Worm (Caenorhabditis elegans) whole organism, mixed stage, embryonic: ENCODE measurements around the gene ZK930.2.

Experiments
- M03D4.4 ChIP-seq: sonication (generic microtip); optimal IDR thresholded peaks from 2 replicates; lab custom pipeline; 2017; ENCODE audit warnings: mild to moderate bottlenecking, missing genetic modification characterization, missing compliant biosample characterization
- bed-3 ChIP-seq: fragments of 200-800 bp; sonication (Bioruptor generic); optimal IDR thresholded peaks from 3 replicates; lab custom pipeline; 2018; ENCODE audit warnings: mild to moderate bottlenecking, missing genetic modification characterization, moderate library complexity, missing compliant biosample characterization
- blmp-1 ChIP-seq: fragments of 150-350 bp; optimal IDR thresholded peaks from 2 replicates; lab custom pipeline; 2014; ENCODE audit warnings: missing biosample characterization, missing genetic modification characterization
- ceh-39 ChIP-seq: fragments of 150-350 bp; optimal IDR thresholded peaks from 2 replicates; lab custom pipeline; 2014; ENCODE audit warnings: missing biosample characterization, missing genetic modification characterization
- ceh-43 ChIP-seq: fragments of 200-800 bp; sonication (Bioruptor generic); optimal IDR thresholded peaks from 2 replicates; lab custom pipeline; 2018; ENCODE audit warnings: mild to moderate bottlenecking, missing genetic modification characterization, moderate library complexity, missing compliant biosample characterization
- ceh-83 ChIP-seq: fragments of 200-800 bp; sonication (Bioruptor generic); optimal IDR thresholded peaks from 2 replicates; lab custom pipeline; 2018; ENCODE audit warnings: mild to moderate bottlenecking, missing genetic modification characterization, missing compliant biosample characterization
- cnd-1 ChIP-seq: fragments of 200-800 bp; sonication (Bioruptor generic); optimal IDR thresholded peaks from 2 replicates; lab custom pipeline; 2018; ENCODE audit warnings: mild to moderate bottlenecking, missing genetic modification characterization, missing compliant biosample characterization
- drap-1 ChIP-seq: fragments of 200-800 bp; sonication (Bioruptor generic); optimal IDR thresholded peaks from 3 replicates; lab custom pipeline; 2018; ENCODE audit warnings: mild to moderate bottlenecking, missing genetic modification characterization, missing compliant biosample characterization
- elt-1 ChIP-seq: sonication (generic microtip); optimal IDR thresholded peaks from 2 replicates; lab custom pipeline; 2017; ENCODE audit warnings: missing genetic modification characterization, mild to moderate bottlenecking, missing compliant biosample characterization, antibody characterized with exemption, moderate library complexity, borderline replicate concordance; ENCODE audit not compliant: insufficient read depth
- elt-3 ChIP-seq: fragments of 150-350 bp; optimal IDR thresholded peaks from 2 replicates; lab custom pipeline; 2014; ENCODE audit warnings: missing biosample characterization, missing genetic modification characterization
- flh-1 ChIP-seq: fragments of 200-800 bp; sonication (Bioruptor generic); optimal IDR thresholded peaks from 2 replicates; lab custom pipeline; 2018; ENCODE audit warnings: mild to moderate bottlenecking, missing genetic modification characterization, moderate library complexity, missing compliant biosample characterization
- ham-2 ChIP-seq: fragments of 200-800 bp; sonication (Bioruptor generic); optimal IDR thresholded peaks from 2 replicates; lab custom pipeline; 2018; ENCODE audit warnings: mild to moderate bottlenecking, missing genetic modification characterization, missing compliant biosample characterization
- hlh-1 ChIP-seq: fragments of 150-350 bp; optimal IDR thresholded peaks from 2 replicates; lab custom pipeline; 2014; ENCODE audit warnings: missing biosample characterization, missing genetic modification reagents, missing genetic modification characterization
- lin-13 ChIP-seq: fragments of 150-350 bp; optimal IDR thresholded peaks from 2 replicates; lab custom pipeline; 2014; ENCODE audit warnings: missing biosample characterization, missing genetic modification characterization
- lin-32 ChIP-seq: fragments of 200-800 bp; sonication (Bioruptor generic); optimal IDR thresholded peaks from 2 replicates; lab custom pipeline; 2018; ENCODE audit warnings: mild to moderate bottlenecking, missing genetic modification characterization, missing compliant biosample characterization
- lsy-2 ChIP-seq: fragments of 150-350 bp; optimal IDR thresholded peaks from 2 replicates; lab custom pipeline; 2014; ENCODE audit warnings: missing biosample characterization, missing genetic modification characterization
- mab-5 ChIP-seq: fragments of 150-350 bp; optimal IDR thresholded peaks from 2 replicates; lab custom pipeline; 2014; ENCODE audit warnings: missing biosample characterization, missing genetic modification characterization
- mep-1 ChIP-seq: fragments of 150-350 bp; optimal IDR thresholded peaks from 2 replicates; lab custom pipeline; 2017; ENCODE audit warnings: missing biosample characterization, missing genetic modification reagents, missing genetic modification characterization, inconsistent platforms
- mls-2 ChIP-seq: sonication (generic microtip); optimal IDR thresholded peaks from 2 replicates; lab custom pipeline; 2016; ENCODE audit warnings: mild to moderate bottlenecking, missing genetic modification characterization, moderate library complexity, missing compliant biosample characterization
- nhr-12 ChIP-seq: fragments of 150-350 bp; optimal IDR thresholded peaks from 2 replicates; lab custom pipeline; 2014; ENCODE audit warnings: missing biosample characterization, missing genetic modification characterization
- nhr-2 ChIP-seq: fragments of 150-350 bp; optimal IDR thresholded peaks from 2 replicates; lab custom pipeline; 2014; ENCODE audit warnings: missing biosample characterization, missing genetic modification characterization
- nhr-237 ChIP-seq: fragments of 150-350 bp; optimal IDR thresholded peaks from 2 replicates; lab custom pipeline; 2014; ENCODE audit warnings: missing biosample characterization, missing genetic modification characterization
- nhr-28 ChIP-seq: fragments of 150-350 bp; optimal IDR thresholded peaks from 2 replicates; lab custom pipeline; 2014; ENCODE audit warnings: missing biosample characterization, missing genetic modification characterization
- nhr-76 ChIP-seq: sonication (generic microtip); optimal IDR thresholded peaks from 2 replicates; lab custom pipeline; 2017; ENCODE audit warnings: missing biosample characterization, missing genetic modification characterization
- pha-4 ChIP-seq: fragments of 150-350 bp; optimal IDR thresholded peaks from 2 replicates; lab custom pipeline; 2018; ENCODE audit warnings: missing biosample characterization, missing genetic modification reagents, missing genetic modification characterization
- sem-2 ChIP-seq: fragments of 200-800 bp; sonication (Bioruptor generic); optimal IDR thresholded peaks from 2 replicates; lab custom pipeline; 2018; ENCODE audit warnings: mild to moderate bottlenecking, missing genetic modification characterization, missing compliant biosample characterization
- snpc-4 ChIP-seq: fragments of 150-350 bp; optimal IDR thresholded peaks from 2 replicates; lab custom pipeline; 2014; ENCODE audit warnings: missing biosample characterization, missing genetic modification characterization
- sptf-1 ChIP-seq: sonication (generic microtip); optimal IDR thresholded peaks from 2 replicates; lab custom pipeline; 2017; ENCODE audit warnings: mild to moderate bottlenecking, missing genetic modification characterization, moderate library complexity, missing compliant biosample characterization
- tbx-8 ChIP-seq: fragments of 200-800 bp; sonication (Bioruptor generic); optimal IDR thresholded peaks from 2 replicates; lab custom pipeline; 2018; ENCODE audit warnings: mild to moderate bottlenecking, missing genetic modification characterization, moderate library complexity, missing compliant biosample characterization
- unc-120 ChIP-seq: sonication (generic microtip); optimal IDR thresholded peaks from 2 replicates; lab custom pipeline; 2017; ENCODE audit warnings: missing genetic modification characterization, missing compliant biosample characterization; ENCODE audit not compliant: poor library complexity, severe bottlenecking
- unc-39 ChIP-seq: fragments of 150-350 bp; optimal IDR thresholded peaks from 2 replicates; lab custom pipeline; 2014; ENCODE audit warnings: missing biosample characterization, missing genetic modification characterization
- unc-62 ChIP-seq: fragments of 150-350 bp; optimal IDR thresholded peaks from 2 replicates; lab custom pipeline; 2014; ENCODE audit warnings: missing biosample characterization, missing genetic modification reagents, missing genetic modification characterization
- zip-8 ChIP-seq: fragments of 150-350 bp; optimal IDR thresholded peaks from 2 replicates; lab custom pipeline; 2014; ENCODE audit warnings: missing biosample characterization, missing genetic modification characterization
- ztf-11 ChIP-seq: fragments of 150-350 bp; optimal IDR thresholded peaks from 2 replicates; lab custom pipeline; 2014; ENCODE audit warnings: missing biosample characterization, missing genetic modification characterization

ZK930.2 gene

DNA sequence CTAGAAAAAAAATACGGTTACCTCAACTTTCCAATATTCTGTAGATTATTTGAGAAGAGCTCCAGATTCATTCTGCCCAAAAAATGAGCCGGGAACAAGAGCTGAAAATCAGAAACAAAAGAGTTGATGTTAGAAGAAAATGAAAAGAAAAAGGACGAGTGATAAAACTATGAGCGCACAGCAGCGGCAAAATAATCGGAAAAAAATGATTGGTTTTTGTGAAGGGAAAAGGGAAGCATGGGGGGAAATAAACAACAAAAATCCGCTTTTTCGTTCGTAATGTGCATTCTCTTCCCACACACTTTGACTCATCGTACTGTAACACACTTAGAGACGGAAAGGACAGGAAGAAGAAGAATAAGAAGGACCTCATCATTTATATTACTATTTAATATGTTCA is at the start of gene ZK930.2:
Gene ZK930.2, minus strand, starts transcription at position 101 of the 400 bp plus-strand sequence.
- no peak for TF ChIP-seq flh-1
- no peak for TF ChIP-seq nhr-12 (tag; lab: Kevin White, UChicago)
- no peak for TF ChIP-seq drap-1
- TF ChIP-seq ztf-11 (tag; lab: Kevin White, UChicago), result no peak
- TF ChIP-seq ham-2 (GFP tag; lab: Kevin White, UChicago), result no peak
- TF ChIP-seq cnd-1 (tag; lab: Kevin White, UChicago), result no peak
- no peak for TF ChIP-seq blmp-1
- no peak for TF ChIP-seq lin-32 (GFP tag; lab: Kevin White, UChicago)
- no peak for TF ChIP-seq hlh-1 (tag; lab: Kevin White, UChicago)
- TF ChIP-seq lsy-2, result no peak
- TF ChIP-seq mep-1 (tag; lab: Kevin White, UChicago), result no peak
- TF ChIP-seq mab-5, result no peak
- TF ChIP-seq nhr-28 (tag; lab: Kevin White, UChicago), result no peak
- TF ChIP-seq nhr-237, result no peak
- no peak for TF ChIP-seq elt-1 (tag; lab: Kevin White, UChicago)
- TF ChIP-seq elt-3 (tag; lab: Kevin White, UChicago), result no peak
- TF ChIP-seq ceh-43 (GFP tag; lab: Kevin White, UChicago), result no peak
- no peak for TF ChIP-seq zip-8 (tag; lab: Kevin White, UChicago)

ce11 chrII:11936393-11936792 is 43.2 kb upstream of the ZK930.2 start:
- TF ChIP-seq flh-1 (no peak), ceh-43 (GFP tag; lab: Kevin White, UChicago) (no peak), ceh-39 (tag; lab: Kevin White, UChicago) (no peak), hlh-1 (tag; lab: Kevin White, UChicago) (no peak), lin-32 (GFP tag; lab: Kevin White, UChicago) (no peak), nhr-76 (tag; lab: Kevin White, UChicago) (no peak), snpc-4 (tag; lab: Kevin White, UChicago) (no peak), elt-1 (tag; lab: Kevin White, UChicago) (no peak), mls-2 (tag; lab: Kevin White, UChicago) (no peak), nhr-2 (tag; lab: Kevin White, UChicago) (no peak), pha-4 (no peak), elt-3 (tag; lab: Kevin White, UChicago) (no peak), nhr-12 (tag; lab: Kevin White, UChicago) (no peak), lin-13 (no peak), nhr-237 (no peak), sem-2 (no peak), drap-1 (no peak), lsy-2 (no peak), cnd-1 (tag; lab: Kevin White, UChicago) (no peak)

DNA sequence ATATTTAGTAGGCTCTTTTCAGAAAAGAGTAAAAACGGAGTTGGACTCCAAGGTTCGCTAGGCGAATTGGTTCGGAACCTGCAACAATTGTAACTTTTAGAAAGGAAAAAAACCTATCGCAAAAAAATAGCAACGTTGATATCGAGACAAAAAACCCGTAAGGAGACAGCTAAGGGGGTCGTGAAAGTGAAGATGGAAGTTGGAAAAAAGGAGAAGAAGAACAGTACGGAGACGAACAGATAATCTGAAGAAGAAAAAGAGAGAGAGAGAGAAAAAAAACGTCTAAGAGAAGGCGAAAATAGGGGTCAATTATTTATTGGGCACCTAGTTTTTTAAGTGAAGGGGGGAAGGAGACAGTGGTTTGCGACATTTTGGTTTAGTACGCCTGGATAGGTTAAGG is 42.0 kb upstream of the ZK930.2 start, which contains the start of gene lin-29:
Gene lin-29, minus strand, starts transcription at position 78 of the 400 bp plus-strand sequence.
- no peak for TF ChIP-seq elt-1 (tag; lab: Kevin White, UChicago)
- TF ChIP-seq ham-2 (GFP tag; lab: Kevin White, UChicago), result no peak
- no peak for TF ChIP-seq elt-3 (tag; lab: Kevin White, UChicago)
- TF ChIP-seq M03D4.4 (tag; lab: Kevin White, UChicago), result no peak
- TF ChIP-seq ztf-11 (tag; lab: Kevin White, UChicago), result no peak
- no peak for TF ChIP-seq tbx-8
- TF ChIP-seq nhr-12 (tag; lab: Kevin White, UChicago), result no peak
- no peak for TF ChIP-seq lsy-2
- no peak for TF ChIP-seq nhr-237
- TF ChIP-seq bed-3, result no peak
- TF ChIP-seq sem-2, result no peak
- TF ChIP-seq drap-1, result no peak
- TF ChIP-seq ceh-39 (tag; lab: Kevin White, UChicago), result no peak
- TF ChIP-seq snpc-4 (tag; lab: Kevin White, UChicago), result no peak
- TF ChIP-seq lin-32 (GFP tag; lab: Kevin White, UChicago), result no peak
- no peak for TF ChIP-seq ceh-83 (GFP tag; lab: Kevin White, UChicago)
- TF ChIP-seq blmp-1, result no peak
- no peak for TF ChIP-seq pha-4
- no peak for TF ChIP-seq unc-39 (tag; lab: Kevin White, UChicago)

- no peak for TF ChIP-seq sptf-1
- TF ChIP-seq pha-4, result no peak
- TF ChIP-seq ceh-39 (tag; lab: Kevin White, UChicago), result no peak
- TF ChIP-seq tbx-8, result no peak
- TF ChIP-seq sem-2, result no peak
- no peak for TF ChIP-seq ceh-83 (GFP tag; lab: Kevin White, UChicago)
- no peak for TF ChIP-seq unc-62 (GFP tag; lab: Kevin White, UChicago)
- no peak for TF ChIP-seq ztf-11 (tag; lab: Kevin White, UChicago)
- TF ChIP-seq drap-1, result no peak
- TF ChIP-seq nhr-2 (tag; lab: Kevin White, UChicago), result no peak
- no peak for TF ChIP-seq mep-1 (tag; lab: Kevin White, UChicago)
- TF ChIP-seq nhr-76 (tag; lab: Kevin White, UChicago), result no peak
- TF ChIP-seq mls-2 (tag; lab: Kevin White, UChicago), result no peak
- no peak for TF ChIP-seq unc-39 (tag; lab: Kevin White, UChicago)
- no peak for TF ChIP-seq lin-13
- TF ChIP-seq unc-120 (tag; lab: Kevin White, UChicago), result no peak
These were observed 36.9 kb upstream of the ZK930.2 start for ce11 chrII:11930132-11930531.
